Worm (Caenorhabditis elegans): ENCODE data around the gene F07B10.4.
A peak's percentile ranks its signal among the peaks of the same experiment; 100 is the strongest.

The F07B10.4 gene

ce11 chrV:11304200-11304599 lies 41.3 kb upstream of the F07B10.4 start:
- TF ChIP-seq mxl-3 (GFP tag; optimal IDR thresholded peaks at IDR 0.05): no peak
- peak; percentile 94 for TF ChIP-seq aha-1 (tag)
- no peak for TF ChIP-seq nhr-102 (tag; optimal IDR thresholded peaks at IDR 0.05)
- TF ChIP-seq egl-43 (GFP tag; IDR thresholded peaks at IDR 0.05): no peak
- TF ChIP-seq D1046.2 (GFP tag; IDR thresholded peaks at IDR 0.05): no peak

- peak; percentile 14 for TF ChIP-seq nhr-28 (tag; optimal IDR thresholded peaks at IDR 0.05)
- no peak for TF ChIP-seq skn-1 (tag; optimal IDR thresholded peaks at IDR 0.05)
Observed at ce11 chrV:11302698-11303097, 39.8 kb upstream of the F07B10.4 start, which contains the start of gene srh-46. Gene srh-46, minus strand, starts transcription at chrV:11302886.

- no peak for TF ChIP-seq nhr-237 (tag; optimal IDR thresholded peaks at IDR 0.05)
- no peak for TF ChIP-seq Y75B8A.6 (GFP tag; IDR thresholded peaks at IDR 0.05)
- no peak for TF ChIP-seq Y5F2A.4 (GFP tag; optimal IDR thresholded peaks at IDR 0.05)
- TF ChIP-seq unc-62 (GFP tag; optimal IDR thresholded peaks at IDR 0.05 in 1 of 2): peak in 1 of 2 experiments; percentile 42
- TF ChIP-seq unc-62 (tag; optimal IDR thresholded peaks at IDR 0.05): no peak
- no peak for TF ChIP-seq aha-1 (tag)
- no peak for TF ChIP-seq daf-8 (GFP tag; IDR thresholded peaks at IDR 0.05)
- TF ChIP-seq daf-12 (tag; optimal IDR thresholded peaks at IDR 0.05): no peak
- TF ChIP-seq nhr-76 (tag; optimal IDR thresholded peaks at IDR 0.05): no peak
Observed at ce11 chrV:11300539-11300938, 37.6 kb upstream of the F07B10.4 start, which contains the start of gene srh-47. Gene srh-47, minus strand, starts transcription at chrV:11300639.

ce11 chrV:11299406-11299805 lies 36.5 kb upstream of the F07B10.4 start:
- TF ChIP-seq rbr-2 (tag; optimal IDR thresholded peaks at IDR 0.05) (no peak), nhr-77 (tag; optimal IDR thresholded peaks at IDR 0.05) (peak; percentile 6), Y105C5A.15 (GFP tag; IDR thresholded peaks at IDR 0.05) (no peak), Y75B8A.6 (GFP tag; IDR thresholded peaks at IDR 0.05) (no peak), mes-2 (tag; optimal IDR thresholded peaks at IDR 0.05; ENCODE audit: poor library complexity, severe bottlenecking) (no peak), nhr-28 (tag; optimal IDR thresholded peaks at IDR 0.05) (peak; percentile 67), fkh-10 (GFP tag; optimal IDR thresholded peaks at IDR 0.05) (no peak)

ce11 chrV:11298632-11299031 lies 35.7 kb upstream of the F07B10.4 start, which contains the start of gene T03F7.5:
Gene T03F7.5, minus strand, starts transcription at chrV:11298732.
- TF ChIP-seq nhr-42 (GFP tag; IDR thresholded peaks at IDR 0.05) (no peak), hlh-11 (tag; optimal IDR thresholded peaks at IDR 0.05) (no peak), nhr-76 (tag; optimal IDR thresholded peaks at IDR 0.05) (no peak), ctbp-1 (GFP tag; IDR thresholded peaks at IDR 0.05) (no peak)

ce11 chrV:11294393-11294792 lies 31.5 kb upstream of the F07B10.4 start, which contains the start of gene T03F7.6:
Gene T03F7.6, plus strand, starts transcription at chrV:11294693.
- TF ChIP-seq ZK337.2 (GFP tag; IDR thresholded peaks at IDR 0.05) (no peak), ctbp-1 (GFP tag; IDR thresholded peaks at IDR 0.05) (no peak), zfp-2 (tag; optimal IDR thresholded peaks at IDR 0.05) (no peak), ztf-11 (tag; optimal IDR thresholded peaks at IDR 0.05) (no peak)

- TF ChIP-seq ceh-28 (tag; optimal IDR thresholded peaks at IDR 0.05) (no peak), mes-2 (tag; optimal IDR thresholded peaks at IDR 0.05; ENCODE audit: poor library complexity, severe bottlenecking) (no peak)
Observed at ce11 chrV:11292682-11293081, 29.8 kb upstream of the F07B10.4 start.

ce11 chrV:11290888-11291287 lies 28.0 kb upstream of the F07B10.4 start, which contains the start of gene C03E10.1:
Gene C03E10.1, plus strand, starts transcription at chrV:11291188.
- TF ChIP-seq Y48G9A.11 (GFP tag; IDR thresholded peaks at IDR 0.05): no peak
- no peak for TF ChIP-seq ama-1 (optimal IDR thresholded peaks at IDR 0.05)
